Worm (Caenorhabditis elegans) whole organism, L4/young adult: Measurements from ENCODE around the gene ZK1240.3.
"Not testable (repeated sequence)": the region's sequence is repeated elsewhere in the genome, so short reads cannot be mapped to it uniquely, and the experiment has no call there.

Source experiments
- W03F9.2 ChIP-seq: fragments of 150-350 bp; optimal IDR thresholded peaks from 2 replicates; lab custom pipeline; 2014; ENCODE audit warnings: missing biosample characterization, missing genetic modification characterization
- dao-5 ChIP-seq: sonication (generic microtip); optimal IDR thresholded peaks from 2 replicates; lab custom pipeline; 2016; ENCODE audit warnings: missing genotype, missing genetic modification characterization, moderate library complexity, missing compliant biosample characterization
- him-1 ChIP-seq: sonication (generic microtip); optimal IDR thresholded peaks from 2 replicates; lab custom pipeline; 2016; ENCODE audit warnings: missing genotype, missing genetic modification reagents, missing genetic modification characterization, missing compliant biosample characterization

Gene ZK1240.3

ce11 chrII:2320097-2320496 lies at the start of gene ZK1240.3:
Gene ZK1240.3, plus strand, starts transcription at chrII:2320334.
- TF ChIP-seq W03F9.2 (tag; lab: Kevin White, UChicago) (no peak), him-1 (tag; lab: Kevin White, UChicago) (no peak), dao-5 (no peak)

- TF ChIP-seq him-1 (tag; lab: Kevin White, UChicago) (no peak), dao-5 (no peak), W03F9.2 (tag; lab: Kevin White, UChicago) (no peak)
Measured at ce11 chrII:2273750-2274149, 46.4 kb upstream of the ZK1240.3 start.

- TF ChIP-seq W03F9.2 (tag; lab: Kevin White, UChicago) (no peak), dao-5 (no peak), him-1 (tag; lab: Kevin White, UChicago) (no peak)
Measured at ce11 chrII:2277418-2277817, 42.7 kb upstream of the ZK1240.3 start, which contains the start of gene K09F6.15. Gene K09F6.15, minus strand, starts transcription at chrII:2277518.

- TF ChIP-seq him-1 (tag; lab: Kevin White, UChicago) (no peak), W03F9.2 (tag; lab: Kevin White, UChicago) (no peak), dao-5 (no peak)
Measured at ce11 chrII:2279263-2279662, 40.9 kb upstream of the ZK1240.3 start, which contains the start of gene K09F6.6. Gene K09F6.6, minus strand, starts transcription at chrII:2279305.

ce11 chrII:2279839-2280238 lies 40.3 kb upstream of the ZK1240.3 start, which contains the start of gene K09F6.11:
Gene K09F6.11, plus strand, starts transcription at chrII:2280139.
- TF ChIP-seq dao-5 (no peak), him-1 (tag; lab: Kevin White, UChicago) (no peak), W03F9.2 (tag; lab: Kevin White, UChicago) (no peak)

ce11 chrII:2282599-2282998 lies 37.5 kb upstream of the ZK1240.3 start, which contains the start of gene K09F6.9:
Gene K09F6.9, minus strand, starts transcription at chrII:2282699.
- TF ChIP-seq dao-5; W03F9.2 (tag; lab: Kevin White, UChicago); him-1 (tag; lab: Kevin White, UChicago): not testable (repeated sequence)

- TF ChIP-seq him-1 (tag; lab: Kevin White, UChicago): no peak
- no peak for TF ChIP-seq dao-5
- TF ChIP-seq W03F9.2 (tag; lab: Kevin White, UChicago): no peak
Measured at ce11 chrII:2284703-2285102, 35.4 kb upstream of the ZK1240.3 start.

ce11 chrII:2288798-2289197 lies 31.3 kb upstream of the ZK1240.3 start, which contains the start of the genes K09F6.10 and K09F6.13:
Gene K09F6.10, minus strand, starts transcription at chrII:2288883.
Gene K09F6.13, plus strand, starts transcription at chrII:2289114.
- TF ChIP-seq W03F9.2 (tag; lab: Kevin White, UChicago) (no peak), him-1 (tag; lab: Kevin White, UChicago) (no peak), dao-5 (no peak)

ce11 chrII:2289441-2289840 lies 30.7 kb upstream of the ZK1240.3 start:
- no peak for TF ChIP-seq him-1 (tag; lab: Kevin White, UChicago)

- TF ChIP-seq him-1 (tag; lab: Kevin White, UChicago) (no peak), W03F9.2 (tag; lab: Kevin White, UChicago) (no peak), dao-5 (no peak)
Measured at ce11 chrII:2292027-2292426, 28.1 kb upstream of the ZK1240.3 start, which contains the start of gene K09F6.7. Gene K09F6.7, minus strand, starts transcription at chrII:2292127.

- TF ChIP-seq him-1 (tag; lab: Kevin White, UChicago) (no peak), dao-5 (no peak), W03F9.2 (tag; lab: Kevin White, UChicago) (no peak)
Measured at ce11 chrII:2292549-2292948, 27.6 kb upstream of the ZK1240.3 start.

ce11 chrII:2295817-2296315 lies 24.3 kb upstream of the ZK1240.3 start, which contains the start of gene fbxc-25:
Gene fbxc-25, minus strand, starts transcription at chrII:2296265.
- TF ChIP-seq him-1 (tag; lab: Kevin White, UChicago) (no peak), dao-5 (no peak), W03F9.2 (tag; lab: Kevin White, UChicago) (no peak)

- TF ChIP-seq W03F9.2 (tag; lab: Kevin White, UChicago) (no peak), dao-5 (no peak), him-1 (tag; lab: Kevin White, UChicago) (no peak)
Measured at ce11 chrII:2298742-2299141, 21.4 kb upstream of the ZK1240.3 start, which contains the start of gene B0281.4. Gene B0281.4, minus strand, starts transcription at chrII:2298842.

- no peak for TF ChIP-seq dao-5
- TF ChIP-seq W03F9.2 (tag; lab: Kevin White, UChicago): no peak
- no peak for TF ChIP-seq him-1 (tag; lab: Kevin White, UChicago)
Measured at ce11 chrII:2300861-2301260, 19.3 kb upstream of the ZK1240.3 start, which contains the start of gene B0281.5. Gene B0281.5, minus strand, starts transcription at chrII:2300961.

ce11 chrII:2302330-2302729 lies 17.8 kb upstream of the ZK1240.3 start, which contains the start of gene B0281.6:
Gene B0281.6, minus strand, starts transcription at chrII:2302430.
- TF ChIP-seq W03F9.2 (tag; lab: Kevin White, UChicago) (no peak), dao-5 (no peak), him-1 (tag; lab: Kevin White, UChicago) (no peak)
